Worm (Caenorhabditis elegans) whole organism, L4 larva: ENCODE data around the gene chil-23.

Experiments used
- F44E2.7 ChIP-seq: fragments of 200-800 bp; sonication (Bioruptor generic); IDR thresholded peaks from 2 replicates; pipeline ENCODE4 v2.1.2; 2022; ENCODE audit warnings: missing genetic modification characterization, missing compliant biosample characterization
- F49E8.2 ChIP-seq: sonication (generic microtip); optimal IDR thresholded peaks from 2 replicates; lab custom pipeline; 2016; ENCODE audit warnings: missing compliant biosample characterization, mild to moderate bottlenecking, missing genetic modification characterization, borderline replicate concordance
- R02D3.7 ChIP-seq: fragments of 150-350 bp; sonication (generic microtip); optimal IDR thresholded peaks from 3 replicates; lab custom pipeline; 2014; ENCODE audit warnings: missing biosample characterization, missing genetic modification characterization
- T20F7.1 ChIP-seq: fragments of 200-800 bp; sonication (Bioruptor generic); optimal IDR thresholded peaks from 2 replicates; lab custom pipeline; 2018; ENCODE audit warnings: mild to moderate bottlenecking, missing genetic modification characterization, missing compliant biosample characterization
- T26A8.4 ChIP-seq: fragments of 200-800 bp; sonication (Bioruptor generic); IDR thresholded peaks from 2 replicates; pipeline ENCODE4 v1.3.6; 2022; ENCODE audit warnings: missing genetic modification characterization, missing compliant biosample characterization
- Y48G9A.11 ChIP-seq: fragments of 200-800 bp; sonication (Bioruptor generic); IDR thresholded peaks from 2 replicates; pipeline ENCODE4 v1.3.6; 2022; ENCODE audit warnings: missing genetic modification reagents, missing genetic modification characterization, missing compliant biosample characterization
- ZK337.2 ChIP-seq: fragments of 200-800 bp; sonication (Bioruptor generic); IDR thresholded peaks from 2 replicates; pipeline ENCODE4 v1.3.6; 2022; ENCODE audit warnings: missing genetic modification reagents, missing genetic modification characterization, missing compliant biosample characterization
- ama-1 ChIP-seq: fragments of 150-350 bp; optimal IDR thresholded peaks from 2 replicates; lab custom pipeline; 2014; ENCODE audit warnings: inconsistent platforms, mixed read lengths
- arid-1 ChIP-seq: fragments of 200-800 bp; sonication (Bioruptor generic); conservative IDR thresholded peaks from 2 replicates; pipeline ENCODE4 v1.3.6; 2022; ENCODE audit warnings: missing genetic modification reagents, missing genetic modification characterization, missing compliant biosample characterization
- ceh-28 ChIP-seq: fragments of 150-350 bp; optimal IDR thresholded peaks from 2 replicates; lab custom pipeline; 2014; ENCODE audit warnings: missing biosample characterization, missing genetic modification reagents, missing genetic modification characterization
- ceh-32 ChIP-seq: sonication (generic microtip); optimal IDR thresholded peaks from 2 replicates; lab custom pipeline; 2016; ENCODE audit warnings: mild to moderate bottlenecking, missing genetic modification characterization, missing compliant biosample characterization; ENCODE audit not compliant: poor library complexity
- ceh-82 ChIP-seq: sonication (generic microtip); optimal IDR thresholded peaks from 2 replicates; lab custom pipeline; 2017; ENCODE audit warnings: missing biosample characterization, missing genetic modification characterization
- ces-1 ChIP-seq: fragments of 150-350 bp; sonication (generic microtip); optimal IDR thresholded peaks from 4 replicates; lab custom pipeline; 2014; ENCODE audit warnings: missing biosample characterization, missing genetic modification reagents, missing genetic modification characterization
- cey-2 ChIP-seq: sonication (generic microtip); optimal IDR thresholded peaks from 3 replicates; lab custom pipeline; 2017; ENCODE audit warnings: missing genetic modification characterization, mild to moderate bottlenecking, missing compliant biosample characterization, antibody characterized with exemption, borderline replicate concordance; ENCODE audit not compliant: insufficient read depth
- daf-12 ChIP-seq: fragments of 150-350 bp; optimal IDR thresholded peaks from 2 replicates; lab custom pipeline; 2014; ENCODE audit warnings: missing biosample characterization, missing genetic modification reagents, missing genetic modification characterization
- daf-19 ChIP-seq: fragments of 200-800 bp; sonication (Bioruptor generic); conservative IDR thresholded peaks from 2 replicates; pipeline ENCODE4 v1.3.6; 2022; ENCODE audit warnings: missing genetic modification characterization, missing compliant biosample characterization
- dmd-6 ChIP-seq: fragments of 200-800 bp; sonication (Bioruptor generic); IDR thresholded peaks from 2 replicates; pipeline ENCODE4 v1.3.6; 2022; ENCODE audit warnings: missing genetic modification reagents, missing genetic modification characterization, missing compliant biosample characterization
- dmd-9 ChIP-seq: fragments of 200-800 bp; sonication (Bioruptor generic); IDR thresholded peaks from 2 replicates; pipeline ENCODE4 v1.3.6; 2022; ENCODE audit warnings: missing genetic modification reagents, missing genetic modification characterization, missing compliant biosample characterization
- dpl-1 ChIP-seq: fragments of 150-350 bp; optimal IDR thresholded peaks from 2 replicates; lab custom pipeline; 2014; ENCODE audit warnings: missing biosample characterization, missing genetic modification reagents, missing genetic modification characterization
- duxl-1 ChIP-seq: sonication (generic microtip); optimal IDR thresholded peaks from 2 replicates; lab custom pipeline; 2016; ENCODE audit warnings: mild to moderate bottlenecking, missing genetic modification characterization, moderate library complexity, missing compliant biosample characterization; ENCODE audit not compliant: poor library complexity
- fos-1 ChIP-seq: fragments of 150-350 bp; optimal IDR thresholded peaks from 2 replicates; lab custom pipeline; 2014; ENCODE audit warnings: missing biosample characterization, missing genetic modification characterization
- hif-1 ChIP-seq, 2 experiments: sonication (generic microtip); optimal IDR thresholded peaks; 2 replicates each; lab custom pipeline; 2016 to 2017; ENCODE audit warnings: missing compliant biosample characterization in 2 of 2, missing genetic modification characterization in 2 of 2, missing genetic modification reagents in 2 of 2, missing genotype in 2 of 2, mild to moderate bottlenecking in 1 of 2
- lim-7 ChIP-seq: fragments of 200-800 bp; sonication (Bioruptor generic); IDR thresholded peaks from 2 replicates; pipeline ENCODE4 v1.3.6; 2022; ENCODE audit warnings: missing genetic modification characterization, missing compliant biosample characterization
- lin-1 ChIP-seq: fragments of 200-800 bp; sonication (Bioruptor generic); IDR thresholded peaks from 2 replicates; pipeline ENCODE4 v1.3.6; 2022; ENCODE audit warnings: missing genetic modification reagents, missing genetic modification characterization, missing compliant biosample characterization
- lin-13 ChIP-seq: fragments of 150-350 bp; optimal IDR thresholded peaks from 2 replicates; lab custom pipeline; 2014; ENCODE audit warnings: missing biosample characterization, missing genetic modification reagents, missing genetic modification characterization
- lin-15B ChIP-seq: fragments of 150-350 bp; sonication (generic microtip); optimal IDR thresholded peaks from 3 replicates; lab custom pipeline; 2014; ENCODE audit warnings: missing biosample characterization, missing genetic modification characterization
- lin-39 ChIP-seq: fragments of 150-350 bp; optimal IDR thresholded peaks from 2 replicates; lab custom pipeline; 2014; ENCODE audit warnings: missing biosample characterization, missing genetic modification reagents, missing genetic modification characterization
- lir-3 ChIP-seq: sonication (generic microtip); optimal IDR thresholded peaks from 2 replicates; lab custom pipeline; 2016; ENCODE audit warnings: mild to moderate bottlenecking, missing genetic modification characterization, missing compliant biosample characterization
- madf-5 ChIP-seq, 2 experiments: fragments of 200-800 bp; sonication (Bioruptor generic); IDR thresholded peaks; 2 replicates each; pipeline ENCODE4 v1.3.6; 2022; ENCODE audit warnings: missing compliant biosample characterization in 2 of 2, missing genetic modification characterization in 2 of 2
- madf-9 ChIP-seq: fragments of 200-800 bp; sonication (Bioruptor generic); conservative IDR thresholded peaks from 2 replicates; pipeline ENCODE4 v1.3.6; 2022; ENCODE audit warnings: missing genetic modification reagents, missing genetic modification characterization, missing compliant biosample characterization
- mdt-29 ChIP-seq: fragments of 200-800 bp; sonication (Bioruptor generic); IDR thresholded peaks from 2 replicates; pipeline ENCODE4 v1.3.6; 2022; ENCODE audit warnings: missing genetic modification reagents, missing genetic modification characterization, missing compliant biosample characterization
- mes-2 ChIP-seq: sonication (generic microtip); optimal IDR thresholded peaks from 2 replicates; lab custom pipeline; 2016; ENCODE audit warnings: missing genotype, mild to moderate bottlenecking, missing genetic modification characterization, missing compliant biosample characterization; ENCODE audit not compliant: poor library complexity, severe bottlenecking
- nhr-10 ChIP-seq: fragments of 150-350 bp; optimal IDR thresholded peaks from 2 replicates; lab custom pipeline; 2014; ENCODE audit warnings: missing biosample characterization, missing genetic modification characterization
- nhr-41 ChIP-seq: fragments of 200-800 bp; sonication (Bioruptor generic); IDR thresholded peaks from 2 replicates; pipeline ENCODE4 v1.3.6; 2022; ENCODE audit warnings: missing genetic modification reagents, missing genetic modification characterization, missing compliant biosample characterization
- nhr-42 ChIP-seq: fragments of 200-800 bp; sonication (Bioruptor generic); IDR thresholded peaks from 2 replicates; pipeline ENCODE4 v1.3.6; 2022; ENCODE audit warnings: missing genetic modification characterization, missing compliant biosample characterization
- nhr-48 ChIP-seq: sonication (generic microtip); optimal IDR thresholded peaks from 2 replicates; lab custom pipeline; 2016; ENCODE audit warnings: mild to moderate bottlenecking, missing genetic modification characterization, missing compliant biosample characterization
- nhr-6 ChIP-seq: fragments of 150-350 bp; optimal IDR thresholded peaks from 2 replicates; lab custom pipeline; 2014; ENCODE audit warnings: missing biosample characterization, missing genetic modification characterization
- pha-4 ChIP-seq, 2 experiments: fragments of 150-350 bp in 1 of 2; fragments of 200-800 bp in 1 of 2; sonication (Bioruptor generic) in 1 of 2; IDR thresholded peaks in 1 of 2; optimal IDR thresholded peaks in 1 of 2; 2 replicates each; pipeline versions ENCODE4 v1.3.6 to Lab custom; 2014 to 2022; ENCODE audit warnings: missing genetic modification characterization in 2 of 2, missing genetic modification reagents in 2 of 2, missing biosample characterization in 1 of 2, missing compliant biosample characterization in 1 of 2
- pqm-1 ChIP-seq: sonication (generic microtip); optimal IDR thresholded peaks from 2 replicates; lab custom pipeline; 2017; ENCODE audit warnings: missing biosample characterization, missing genetic modification characterization
- snpc-4 ChIP-seq: fragments of 150-350 bp; optimal IDR thresholded peaks from 2 replicates; lab custom pipeline; 2014; ENCODE audit warnings: missing biosample characterization, missing genetic modification characterization
- spr-1 ChIP-seq: sonication (generic microtip); optimal IDR thresholded peaks from 2 replicates; lab custom pipeline; 2016; ENCODE audit warnings: mild to moderate bottlenecking, missing genetic modification characterization, missing compliant biosample characterization
- unc-130 ChIP-seq: sonication (generic microtip); optimal IDR thresholded peaks from 2 replicates; lab custom pipeline; 2016; ENCODE audit warnings: missing genetic modification reagents, missing genetic modification characterization, missing compliant biosample characterization
- unc-62 ChIP-seq, 3 experiments: fragments of 150-350 bp in 1 of 3; sonication (generic microtip); optimal IDR thresholded peaks in 2 of 3; peaks in 1 of 3; 1 replicate in 1 of 3; 2 replicates in 2 of 3; lab custom pipeline; 2014 to 2017; ENCODE audit warnings: missing biosample characterization in 3 of 3, missing genetic modification characterization in 3 of 3, missing genetic modification reagents in 3 of 3, missing genotype in 1 of 3
- zag-1 ChIP-seq: fragments of 150-350 bp; optimal IDR thresholded peaks from 2 replicates; lab custom pipeline; 2014; ENCODE audit warnings: missing biosample characterization, missing genetic modification characterization
- zfp-2 ChIP-seq: sonication (generic microtip); optimal IDR thresholded peaks from 2 replicates; lab custom pipeline; 2016; ENCODE audit warnings: mild to moderate bottlenecking, missing genetic modification characterization, missing compliant biosample characterization
- zip-11 ChIP-seq: fragments of 200-800 bp; sonication (Bioruptor generic); IDR thresholded peaks from 2 replicates; pipeline ENCODE4 v1.3.6; 2022; ENCODE audit warnings: missing genetic modification characterization, missing compliant biosample characterization

The chil-23 gene

DNA sequence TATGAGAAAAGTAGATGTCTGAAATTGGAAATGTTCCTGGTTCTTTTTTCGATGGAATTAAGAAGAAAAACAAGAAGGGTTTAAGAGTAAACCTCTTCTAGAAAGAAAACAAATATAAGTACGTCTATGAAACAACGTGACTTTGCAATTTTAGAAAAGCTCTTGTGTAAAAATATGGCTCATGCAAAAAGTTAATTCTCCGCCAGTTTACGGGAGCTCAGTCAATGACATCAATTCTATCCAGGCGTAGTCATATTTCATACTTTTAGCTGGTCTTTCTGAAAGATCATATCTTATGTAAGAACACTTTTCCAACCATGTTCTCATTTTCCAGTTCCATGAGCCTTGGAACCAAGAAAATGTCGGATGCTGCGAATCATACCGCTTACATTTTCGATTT lies 21.5 kb upstream of the chil-23 start:
- TF ChIP-seq unc-62 (GFP tag; optimal IDR thresholded peaks at IDR 0.05 in 1 of 2; lab: Kevin White, UChicago) (peak in 1 of 2 experiments; percentile 98), unc-62 (tag; optimal IDR thresholded peaks at IDR 0.05; lab: Kevin White, UChicago) (no peak), duxl-1 (tag; lab: Kevin White, UChicago) (no peak)
- TF ChIP-seq, all 104 proteins: peak for 1

DNA sequence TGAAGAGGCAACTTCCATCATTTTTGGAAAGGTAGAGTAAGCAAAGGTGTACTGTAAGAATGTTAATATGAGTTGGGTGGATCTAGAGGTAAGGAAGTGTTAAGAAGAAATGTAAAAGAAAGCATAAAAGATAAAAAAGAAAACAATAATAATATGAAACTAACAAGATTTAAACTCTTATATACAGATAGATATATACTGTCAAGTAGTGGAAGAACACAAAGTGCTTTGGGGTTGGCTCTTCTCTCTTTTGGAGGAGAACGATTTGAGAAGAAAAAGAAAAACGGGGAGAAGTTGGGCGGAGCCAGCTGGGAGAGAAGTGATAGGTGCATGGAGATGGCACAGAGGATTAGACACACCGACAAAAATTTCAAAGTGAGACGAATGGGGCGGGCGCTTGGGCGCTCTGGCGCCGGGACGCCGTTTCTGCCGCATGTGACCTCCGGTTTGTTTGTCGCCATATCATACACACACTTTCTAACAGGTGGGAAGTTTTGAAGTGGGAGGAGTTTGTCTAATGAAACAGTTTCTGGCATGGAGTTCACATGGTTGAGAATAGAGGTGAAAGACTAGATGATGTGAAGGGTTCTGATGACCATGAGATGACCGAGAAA lies 19.0 kb upstream of the chil-23 start, which contains the start of gene T19H5.4:
T19H5.4 (minus strand) TSS at position 51 of the 614 bp plus-strand sequence.
- peak; percentile 71; the same call in 1 of the 2 replicates for TF ChIP-seq mdt-29 (GFP tag; lab: Robert Waterston, UW)
- no peak for TF ChIP-seq fos-1 (tag; lab: Kevin White, UChicago)
- no peak for TF ChIP-seq daf-19 (GFP tag; lab: Robert Waterston, UW)
- TF ChIP-seq nhr-42 (GFP tag; lab: Robert Waterston, UW), result no peak
- TF ChIP-seq ceh-82 (tag; lab: Kevin White, UChicago), result no peak
- TF ChIP-seq lim-7 (GFP tag; lab: Robert Waterston, UW), result peak; percentile 67; the same call in 1 of the 2 replicates
- TF ChIP-seq dmd-9, result no peak
- TF ChIP-seq F49E8.2, result no peak
- TF ChIP-seq T26A8.4 (GFP tag; lab: Robert Waterston, UW), result peak; percentile 43; the same call in 1 of the 2 replicates
- TF ChIP-seq mes-2 (tag; lab: Kevin White, UChicago), result peak; percentile 48
- peak; percentile 16 for TF ChIP-seq lin-13 (GFP tag; lab: Kevin White, UChicago)
- TF ChIP-seq daf-12, result no peak
- peak; percentile 41 for TF ChIP-seq pqm-1 (tag; lab: Kevin White, UChicago)
- TF ChIP-seq unc-62 (GFP tag; optimal IDR thresholded peaks at IDR 0.05 in 1 of 2; lab: Kevin White, UChicago), result peak in 1 of 2 experiments; percentile 74
- no peak for TF ChIP-seq unc-62 (tag; optimal IDR thresholded peaks at IDR 0.05; lab: Kevin White, UChicago)
- TF ChIP-seq lin-1 (GFP tag; lab: Robert Waterston, UW), result peak; percentile 64; the same call in 1 of the 2 replicates
- no peak for TF ChIP-seq lir-3 (tag; lab: Kevin White, UChicago)
- TF ChIP-seq madf-9 (GFP tag; lab: Robert Waterston, UW), result peak; percentile 38; the same call in 1 of the 2 replicates
- peak; percentile 24 for TF ChIP-seq duxl-1 (tag; lab: Kevin White, UChicago)
- no peak for TF ChIP-seq T20F7.1 (GFP tag; lab: Kevin White, UChicago)
- no peak for TF ChIP-seq spr-1 (tag; lab: Kevin White, UChicago)
- TF ChIP-seq zag-1 (tag; lab: Kevin White, UChicago), result no peak
- no peak for TF ChIP-seq unc-130 (GFP tag; lab: Kevin White, UChicago)
- TF ChIP-seq cey-2 (tag; lab: Kevin White, UChicago), result no peak
- TF ChIP-seq nhr-10, result no peak
- no peak for TF ChIP-seq nhr-6 (tag; lab: Kevin White, UChicago)
- TF ChIP-seq dmd-6, result peak; percentile 96
- 0 out of 2 replicates have a peak, but pooled peaks have one; percentile 50 for TF ChIP-seq pha-4 (GFP tag; IDR thresholded peaks at IDR 0.05; lab: Robert Waterston, UW)
- no peak for TF ChIP-seq pha-4 (tag; optimal IDR thresholded peaks at IDR 0.05; lab: Kevin White, UChicago)
- no peak for TF ChIP-seq F44E2.7
- no peak for TF ChIP-seq R02D3.7 (tag; lab: Kevin White, UChicago)
- no peak for TF ChIP-seq snpc-4 (tag; lab: Kevin White, UChicago)
- no peak for TF ChIP-seq ceh-32 (tag; lab: Kevin White, UChicago)
- TF ChIP-seq nhr-48 (tag; lab: Kevin White, UChicago), result peak; percentile 76
- TF ChIP-seq nhr-41, result no peak
- no peak for TF ChIP-seq ces-1 (GFP tag; lab: Kevin White, UChicago)
- no peak for TF ChIP-seq lin-15B
- no peak for TF ChIP-seq zfp-2
- TF ChIP-seq ceh-28 (tag; lab: Kevin White, UChicago), result no peak
- peak in 1 of 2 experiments; percentile 64 for TF ChIP-seq hif-1 (tag; optimal IDR thresholded peaks at IDR 0.05; lab: Kevin White, UChicago)
- TF ChIP-seq Y48G9A.11 (GFP tag; lab: Robert Waterston, UW), result no peak
- TF ChIP-seq dpl-1, result no peak
- TF ChIP-seq lin-39 (tag; lab: Kevin White, UChicago), result no peak
- TF ChIP-seq madf-5 (GFP tag; IDR thresholded peaks at IDR 0.05; lab: Robert Waterston, UW), result no peak
- TF ChIP-seq arid-1 (GFP tag; lab: Robert Waterston, UW), result no peak
- no peak for TF ChIP-seq ama-1 (lab: Kevin White, UChicago)
- TF ChIP-seq ZK337.2 (GFP tag; lab: Robert Waterston, UW), result no peak
- TF ChIP-seq zip-11 (GFP tag; lab: Robert Waterston, UW), result no peak
